Fruit fly (Drosophila melanogaster) whole organism, prepupa: ENCODE data around the gene CG10383.

Experiments
- Blimp-1 ChIP-seq: fragments of 200-800 bp; sonication (Bioruptor generic); optimal IDR thresholded peaks from 3 replicates; lab custom pipeline; 2017; ENCODE audit warnings: missing biosample characterization, missing genetic modification characterization, mild to moderate bottlenecking, moderate library complexity, missing genetic modification reagents
- CG10631 ChIP-seq: fragments of 200-800 bp; sonication (Bioruptor generic); optimal IDR thresholded peaks from 2 replicates; lab custom pipeline; 2016; ENCODE audit warnings: missing biosample characterization, missing genetic modification characterization
- CG10669 ChIP-seq: fragments of 200-800 bp; sonication (Bioruptor generic); optimal IDR thresholded peaks from 3 replicates; lab custom pipeline; 2018; ENCODE audit warnings: missing biosample characterization, mild to moderate bottlenecking, missing genetic modification characterization, moderate library complexity
- CG11294 ChIP-seq: fragments of 200-800 bp; sonication (Bioruptor generic); IDR thresholded peaks from 2 replicates; pipeline ENCODE4 v1.3.6; 2022; ENCODE audit warnings: missing biosample characterization, missing genetic modification characterization
- CG11902 ChIP-seq: fragments of 200-800 bp; sonication (Bioruptor generic); optimal IDR thresholded peaks from 3 replicates; lab custom pipeline; 2016; ENCODE audit warnings: missing biosample characterization, missing genetic modification characterization
- CG15336 ChIP-seq: fragments of 200-800 bp; sonication (Bioruptor generic); IDR thresholded peaks from 2 replicates; pipeline ENCODE4 v1.3.6; 2022; ENCODE audit warnings: missing biosample characterization, missing genetic modification characterization
- CG1621 ChIP-seq: fragments of 200-800 bp; sonication (Bioruptor generic); optimal IDR thresholded peaks from 3 replicates; lab custom pipeline; 2018; ENCODE audit warnings: missing biosample characterization, mild to moderate bottlenecking, missing genetic modification characterization
- CG16779 ChIP-seq: fragments of 200-800 bp; sonication (Bioruptor generic); optimal IDR thresholded peaks from 3 replicates; lab custom pipeline; 2017; ENCODE audit warnings: missing biosample characterization, mild to moderate bottlenecking, missing genetic modification characterization
- CG3032 ChIP-seq: fragments of 200-800 bp; optimal IDR thresholded peaks from 2 replicates; lab custom pipeline; 2019; ENCODE audit warnings: missing biosample characterization, mild to moderate bottlenecking, missing genetic modification characterization, moderate library complexity
- CG31627 ChIP-seq: fragments of 200-800 bp; sonication (Bioruptor generic); optimal IDR thresholded peaks from 3 replicates; lab custom pipeline; 2016; ENCODE audit warnings: missing biosample characterization, missing genetic modification characterization
- CG32006 ChIP-seq: fragments of 200-800 bp; sonication (Bioruptor generic); optimal IDR thresholded peaks from 3 replicates; lab custom pipeline; 2017; ENCODE audit warnings: missing biosample characterization, mild to moderate bottlenecking, missing genetic modification characterization
- CG34406 ChIP-seq: fragments of 200-800 bp; sonication (Bioruptor generic); optimal IDR thresholded peaks from 3 replicates; lab custom pipeline; 2016; ENCODE audit warnings: missing biosample characterization, missing genetic modification characterization
- CG3919 ChIP-seq: fragments of 200-800 bp; sonication (Bioruptor generic); optimal IDR thresholded peaks from 3 replicates; lab custom pipeline; 2016; ENCODE audit warnings: missing biosample characterization, missing genetic modification characterization
- CG4318 ChIP-seq: fragments of 200-800 bp; sonication (Bioruptor generic); optimal IDR thresholded peaks from 3 replicates; lab custom pipeline; 2017; ENCODE audit warnings: missing biosample characterization, mild to moderate bottlenecking, missing genetic modification characterization
- CG6276 ChIP-seq: fragments of 200-800 bp; sonication (Bioruptor generic); optimal IDR thresholded peaks from 2 replicates; lab custom pipeline; 2017; ENCODE audit warnings: missing biosample characterization, mild to moderate bottlenecking, missing genetic modification characterization
- CG6854 ChIP-seq: fragments of 200-800 bp; sonication (Bioruptor generic); optimal IDR thresholded peaks from 2 replicates; lab custom pipeline; 2017; ENCODE audit warnings: missing biosample characterization, mild to moderate bottlenecking, missing genetic modification characterization
- CG7368 ChIP-seq: fragments of 200-800 bp; sonication (Bioruptor generic); optimal IDR thresholded peaks from 3 replicates; lab custom pipeline; 2016; ENCODE audit warnings: missing biosample characterization, missing genetic modification characterization
- CG8119 ChIP-seq: fragments of 200-800 bp; sonication (Bioruptor generic); IDR thresholded peaks from 3 replicates; pipeline ENCODE4 v1.3.6; 2022; ENCODE audit warnings: missing biosample characterization, missing genetic modification characterization
- CG8319 ChIP-seq: fragments of 200-800 bp; sonication (Bioruptor generic); optimal IDR thresholded peaks from 3 replicates; lab custom pipeline; 2016; ENCODE audit warnings: missing biosample characterization, missing genetic modification characterization
- CG8632 ChIP-seq: fragments of 200-800 bp; sonication (Bioruptor generic); optimal IDR thresholded peaks from 3 replicates; lab custom pipeline; 2016; ENCODE audit warnings: missing biosample characterization, missing genetic modification characterization
- CG9139 ChIP-seq: fragments of 200-800 bp; sonication (Bioruptor generic); optimal IDR thresholded peaks from 3 replicates; lab custom pipeline; 2017; ENCODE audit warnings: missing biosample characterization, mild to moderate bottlenecking, missing genetic modification characterization
- Eip75B ChIP-seq: fragments of 200-800 bp; sonication (Bioruptor generic); optimal IDR thresholded peaks from 3 replicates; lab custom pipeline; 2016; ENCODE audit warnings: missing biosample characterization, missing genetic modification characterization
- Eip78C ChIP-seq: fragments of 200-800 bp; sonication (Bioruptor generic); peaks from one replicate; lab custom pipeline; 2016; ENCODE audit warnings: missing biosample characterization, missing genetic modification characterization
- Eip93F ChIP-seq: fragments of 200-800 bp; sonication (Bioruptor generic); optimal IDR thresholded peaks from 2 replicates; lab custom pipeline; 2016; ENCODE audit warnings: missing biosample characterization, mild to moderate bottlenecking, missing genetic modification characterization
- Ets21C ChIP-seq: fragments of 200-800 bp; sonication (Bioruptor generic); optimal IDR thresholded peaks from 3 replicates; lab custom pipeline; 2016; ENCODE audit warnings: missing biosample characterization, missing genetic modification characterization
- Ets96B ChIP-seq: fragments of 200-800 bp; optimal IDR thresholded peaks from 2 replicates; lab custom pipeline; 2019; ENCODE audit warnings: missing biosample characterization, mild to moderate bottlenecking, missing genetic modification characterization, moderate library complexity
- Gug ChIP-seq: fragments of 200-800 bp; sonication (Bioruptor generic); IDR thresholded peaks from 2 replicates; pipeline ENCODE4 v1.3.6; 2022; ENCODE audit warnings: missing biosample characterization, missing genetic modification characterization
- Hr38 ChIP-seq: sonication (Bioruptor generic); optimal IDR thresholded peaks from 2 replicates; lab custom pipeline; 2016; ENCODE audit warnings: missing biosample characterization, missing genetic modification characterization
- Hr39 ChIP-seq: fragments of 200-800 bp; sonication (Bioruptor generic); optimal IDR thresholded peaks from 2 replicates; lab custom pipeline; 2016; ENCODE audit warnings: missing biosample characterization, missing genetic modification characterization
- Hr4 ChIP-seq: fragments of 200-800 bp; sonication (Bioruptor generic); optimal IDR thresholded peaks from 3 replicates; lab custom pipeline; 2016; ENCODE audit warnings: missing biosample characterization, missing genetic modification characterization
- Met ChIP-seq: fragments of 200-800 bp; sonication (Bioruptor generic); optimal IDR thresholded peaks from 3 replicates; lab custom pipeline; 2016; ENCODE audit warnings: missing biosample characterization, missing genetic modification characterization
- OdsH ChIP-seq: fragments of 200-800 bp; sonication (Bioruptor generic); optimal IDR thresholded peaks from 3 replicates; lab custom pipeline; 2016; ENCODE audit warnings: missing biosample characterization, missing genetic modification characterization
- Smox ChIP-seq: fragments of 200-800 bp; sonication (Bioruptor generic); optimal IDR thresholded peaks from 3 replicates; lab custom pipeline; 2016; ENCODE audit warnings: missing biosample characterization, missing genetic modification characterization
- Sox102F ChIP-seq: fragments of 200-800 bp; sonication (Bioruptor generic); optimal IDR thresholded peaks from 2 replicates; lab custom pipeline; 2016; ENCODE audit warnings: missing biosample characterization, mild to moderate bottlenecking, missing genetic modification characterization
- Sox14 ChIP-seq: fragments of 200-800 bp; sonication (Bioruptor generic); optimal IDR thresholded peaks from 3 replicates; lab custom pipeline; 2016; ENCODE audit warnings: missing biosample characterization, missing genetic modification characterization
- Sox15 ChIP-seq: fragments of 200-800 bp; sonication (Bioruptor generic); optimal IDR thresholded peaks from 3 replicates; lab custom pipeline; 2016; ENCODE audit warnings: missing biosample characterization, missing genetic modification characterization
- cyc ChIP-seq: fragments of 200-800 bp; sonication (Bioruptor generic); optimal IDR thresholded peaks from 3 replicates; lab custom pipeline; 2016; ENCODE audit warnings: missing biosample characterization, missing genetic modification characterization
- dsx ChIP-seq: fragments of 200-800 bp; optimal IDR thresholded peaks from 3 replicates; lab custom pipeline; 2019; ENCODE audit warnings: missing biosample characterization, mild to moderate bottlenecking, missing genetic modification characterization, moderate library complexity; ENCODE audit not compliant: poor library complexity, severe bottlenecking
- eg ChIP-seq: fragments of 200-800 bp; sonication (Bioruptor generic); IDR thresholded peaks from 3 replicates; pipeline ENCODE4 v1.3.6; 2022; ENCODE audit warnings: missing biosample characterization, missing genetic modification characterization
- esn ChIP-seq: fragments of 200-800 bp; sonication (Bioruptor generic); optimal IDR thresholded peaks from 2 replicates; lab custom pipeline; 2016; ENCODE audit warnings: missing biosample characterization, mild to moderate bottlenecking, missing genetic modification characterization, moderate library complexity
- fkh ChIP-seq: fragments of 200-800 bp; sonication (Bioruptor generic); optimal IDR thresholded peaks from 3 replicates; lab custom pipeline; 2017; ENCODE audit warnings: missing biosample characterization, mild to moderate bottlenecking, missing genetic modification characterization, moderate library complexity
- lz ChIP-seq: fragments of 200-800 bp; sonication (Bioruptor generic); optimal IDR thresholded peaks from 3 replicates; lab custom pipeline; 2016; ENCODE audit warnings: missing biosample characterization, missing genetic modification characterization
- pdm3 ChIP-seq: fragments of 200-800 bp; sonication (Bioruptor generic); optimal IDR thresholded peaks from 3 replicates; lab custom pipeline; 2016; ENCODE audit warnings: missing biosample characterization, missing genetic modification characterization
- svp ChIP-seq: fragments of 200-800 bp; sonication (Bioruptor generic); peaks from one replicate; lab custom pipeline; 2016; ENCODE audit warnings: missing biosample characterization, missing genetic modification characterization
- topi ChIP-seq: fragments of 200-800 bp; sonication (Bioruptor generic); optimal IDR thresholded peaks from 3 replicates; lab custom pipeline; 2016; ENCODE audit warnings: missing biosample characterization, missing genetic modification characterization
- vri ChIP-seq: fragments of 200-800 bp; sonication (Bioruptor generic); optimal IDR thresholded peaks from 3 replicates; lab custom pipeline; 2016; ENCODE audit warnings: missing biosample characterization, mild to moderate bottlenecking, missing genetic modification characterization

Gene CG10383

dm6 chr2L:18724842-18725241 lies 29.4 kb upstream of the CG10383 start (continued):
- TF ChIP-seq CG10669 (GFP tag; lab: Kevin White, UChicago) (no peak), fkh (GFP tag; lab: Kevin White, UChicago) (no peak), cyc (GFP tag; lab: Kevin White, UChicago) (no peak), Hr39 (no peak), Sox15 (no peak), CG10631 (GFP tag; lab: Kevin White, UChicago) (no peak), lz (no peak), CG32006 (GFP tag; lab: Kevin White, UChicago) (peak; percentile 70), Sox14 (GFP tag; lab: Kevin White, UChicago) (no peak), OdsH (GFP tag; lab: Kevin White, UChicago) (peak; percentile 17), CG3032 (tag; lab: Kevin White, UChicago) (no peak), Met (GFP tag; lab: Kevin White, UChicago) (no peak), CG11294 (GFP tag; lab: Robert Waterston, UW) (peak; percentile 16; the same call in 1 of the 2 replicates), pdm3 (GFP tag; lab: Kevin White, UChicago) (peak; percentile 20), CG31627 (GFP tag; lab: Kevin White, UChicago) (no peak), Blimp-1 (GFP tag; lab: Kevin White, UChicago) (no peak), Gug (GFP tag; lab: Robert Waterston, UW) (peak; percentile 61), Eip93F (GFP tag; lab: Kevin White, UChicago) (no peak), Hr38 (GFP tag; lab: Kevin White, UChicago) (no peak), CG8632 (no peak), CG6276 (peak; percentile 50)

- TF ChIP-seq Hr39, result no peak
- no peak for TF ChIP-seq Eip75B (GFP tag; lab: Kevin White, UChicago)
- TF ChIP-seq dsx (GFP tag; lab: Kevin White, UChicago), result peak; percentile 13
- TF ChIP-seq CG32006 (GFP tag; lab: Kevin White, UChicago), result peak; percentile 70
- TF ChIP-seq vri (GFP tag; lab: Kevin White, UChicago), result no peak
- 0 out of 2 replicates have a peak, but pooled peaks have one; percentile 19 for TF ChIP-seq CG15336 (GFP tag; lab: Robert Waterston, UW)
- peak; percentile 74 for TF ChIP-seq Hr4
- peak; percentile 41; the same call in 1 of the 3 replicates for TF ChIP-seq CG8119 (GFP tag; lab: Robert Waterston, UW)
- TF ChIP-seq CG1621 (tag; lab: Kevin White, UChicago), result no peak
- TF ChIP-seq CG4318 (GFP tag; lab: Kevin White, UChicago), result peak; percentile 34
- no peak for TF ChIP-seq Ets21C (GFP tag; lab: Kevin White, UChicago)
- no peak for TF ChIP-seq CG11294 (GFP tag; lab: Robert Waterston, UW)
- no peak for TF ChIP-seq lz
- TF ChIP-seq CG8319 (GFP tag; lab: Kevin White, UChicago), result no peak
- TF ChIP-seq CG11902 (GFP tag; lab: Kevin White, UChicago), result no peak
- no peak for TF ChIP-seq esn (GFP tag; lab: Kevin White, UChicago)
- peak; percentile 59 for TF ChIP-seq Eip78C
- TF ChIP-seq eg (GFP tag; lab: Robert Waterston, UW), result 0 out of 3 replicates have a peak, but pooled peaks have one; percentile 30
Measured at dm6 chr2L:18719583-18719982, 24.2 kb upstream of the CG10383 start.

- TF ChIP-seq CG6854 (GFP tag; lab: Kevin White, UChicago), result no peak
- peak; percentile 84 for TF ChIP-seq fkh (GFP tag; lab: Kevin White, UChicago)
- TF ChIP-seq CG1621 (tag; lab: Kevin White, UChicago), result peak; percentile 8
- no peak for TF ChIP-seq Smox (GFP tag; lab: Kevin White, UChicago)
- no peak for TF ChIP-seq topi (GFP tag; lab: Kevin White, UChicago)
- no peak for TF ChIP-seq CG7368 (GFP tag; lab: Kevin White, UChicago)
- no peak for TF ChIP-seq eg (GFP tag; lab: Robert Waterston, UW)
- 0 out of 2 replicates have a peak, but pooled peaks have one; percentile 22 for TF ChIP-seq CG11294 (GFP tag; lab: Robert Waterston, UW)
- TF ChIP-seq CG3919, result peak; percentile 46
- no peak for TF ChIP-seq CG9139 (GFP tag; lab: Kevin White, UChicago)
- TF ChIP-seq CG8319 (GFP tag; lab: Kevin White, UChicago), result no peak
- no peak for TF ChIP-seq CG34406 (GFP tag; lab: Kevin White, UChicago)
- no peak for TF ChIP-seq esn (GFP tag; lab: Kevin White, UChicago)
- no peak for TF ChIP-seq Hr39
- peak; percentile 50 for TF ChIP-seq Ets96B (tag; lab: Kevin White, UChicago)
- peak; percentile 36; the same call in 1 of the 3 replicates for TF ChIP-seq CG8119 (GFP tag; lab: Robert Waterston, UW)
- TF ChIP-seq Hr4, result no peak
- no peak for TF ChIP-seq CG4318 (GFP tag; lab: Kevin White, UChicago)
- TF ChIP-seq Gug (GFP tag; lab: Robert Waterston, UW), result no peak
- TF ChIP-seq CG16779 (tag; lab: Kevin White, UChicago), result no peak
- TF ChIP-seq CG31627 (GFP tag; lab: Kevin White, UChicago), result no peak
- no peak for TF ChIP-seq Sox102F (GFP tag; lab: Kevin White, UChicago)
- no peak for TF ChIP-seq svp
- TF ChIP-seq CG6276, result no peak
- TF ChIP-seq Eip93F (GFP tag; lab: Kevin White, UChicago), result no peak
Measured at dm6 chr2L:18717365-18718011, 22.1 kb upstream of the CG10383 start.
